Worm (Caenorhabditis elegans) whole organism, late embryonic: ENCODE measurements around the gene nhr-232.

Source experiments
- C08G9.2 ChIP-seq: sonication (generic microtip); optimal IDR thresholded peaks from 2 replicates; lab custom pipeline; 2016; ENCODE audit warnings: mild to moderate bottlenecking, missing genetic modification characterization, moderate library complexity, missing compliant biosample characterization
- C38D4.7 ChIP-seq: fragments of 200-800 bp; sonication (Bioruptor generic); optimal IDR thresholded peaks from 2 replicates; lab custom pipeline; 2018; ENCODE audit warnings: mild to moderate bottlenecking, missing genetic modification characterization, moderate library complexity, missing compliant biosample characterization
- F13H6.1 ChIP-seq: sonication (generic microtip); optimal IDR thresholded peaks from 2 replicates; lab custom pipeline; 2016; ENCODE audit warnings: missing genetic modification characterization, missing compliant biosample characterization
- K02D7.2 ChIP-seq: sonication (generic microtip); optimal IDR thresholded peaks from 2 replicates; lab custom pipeline; 2017; ENCODE audit warnings: mild to moderate bottlenecking, missing genetic modification characterization, missing compliant biosample characterization
- K09A11.1 ChIP-seq: sonication (generic microtip); optimal IDR thresholded peaks from 2 replicates; lab custom pipeline; 2017; ENCODE audit warnings: antibody characterized with exemption, mild to moderate bottlenecking, missing genetic modification characterization, missing compliant biosample characterization; ENCODE audit not compliant: insufficient read depth
- T23F11.4 ChIP-seq: fragments of 200-800 bp; sonication (Bioruptor generic); optimal IDR thresholded peaks from 2 replicates; lab custom pipeline; 2018; ENCODE audit warnings: mild to moderate bottlenecking, missing genetic modification characterization, missing compliant biosample characterization
- ama-1 ChIP-seq: fragments of 150-350 bp; optimal IDR thresholded peaks from 2 replicates; lab custom pipeline; 2014
- ceh-14 ChIP-seq: sonication (generic microtip); optimal IDR thresholded peaks from 2 replicates; lab custom pipeline; 2016; ENCODE audit warnings: missing genotype, missing genetic modification characterization, missing compliant biosample characterization
- ceh-22 ChIP-seq: sonication (generic microtip); optimal IDR thresholded peaks from 2 replicates; lab custom pipeline; 2017; ENCODE audit warnings: missing biosample characterization, missing genetic modification characterization
- ceh-45 ChIP-seq: fragments of 200-800 bp; sonication (Bioruptor generic); IDR thresholded peaks from 2 replicates; pipeline ENCODE4 v1.3.6; 2022; ENCODE audit warnings: missing genetic modification reagents, missing genetic modification characterization, missing compliant biosample characterization
- dmd-4 ChIP-seq: sonication (generic microtip); optimal IDR thresholded peaks from 2 replicates; lab custom pipeline; 2016; ENCODE audit warnings: borderline replicate concordance, missing genetic modification characterization, missing compliant biosample characterization
- dve-1 ChIP-seq: sonication (generic microtip); optimal IDR thresholded peaks from 2 replicates; lab custom pipeline; 2017; ENCODE audit warnings: antibody characterized with exemption, mild to moderate bottlenecking, missing genetic modification characterization, missing compliant biosample characterization
- elt-2 ChIP-seq: sonication (generic microtip); optimal IDR thresholded peaks from 2 replicates; lab custom pipeline; 2016; ENCODE audit warnings: missing genetic modification reagents, missing genetic modification characterization, missing compliant biosample characterization
- elt-4 ChIP-seq: sonication (generic microtip); optimal IDR thresholded peaks from 2 replicates; lab custom pipeline; 2016; ENCODE audit warnings: missing genetic modification characterization, missing compliant biosample characterization
- ets-4 ChIP-seq: sonication (generic microtip); optimal IDR thresholded peaks from 2 replicates; lab custom pipeline; 2016; ENCODE audit warnings: missing genetic modification characterization, missing compliant biosample characterization
- eyg-1 ChIP-seq: sonication (generic microtip); optimal IDR thresholded peaks from 2 replicates; lab custom pipeline; 2016; ENCODE audit warnings: missing genotype, missing genetic modification characterization, missing compliant biosample characterization
- fax-1 ChIP-seq: sonication (generic microtip); optimal IDR thresholded peaks from 2 replicates; lab custom pipeline; 2016; ENCODE audit warnings: missing genotype, missing genetic modification characterization, missing compliant biosample characterization
- hlh-15 ChIP-seq: sonication (generic microtip); optimal IDR thresholded peaks from 2 replicates; lab custom pipeline; 2016; ENCODE audit warnings: missing genetic modification characterization, missing compliant biosample characterization
- hlh-30 ChIP-seq: sonication (generic microtip); optimal IDR thresholded peaks from 2 replicates; lab custom pipeline; 2017; ENCODE audit warnings: antibody characterized with exemption, missing genetic modification characterization, missing compliant biosample characterization; ENCODE audit not compliant: insufficient read depth
- hlh-8 ChIP-seq: sonication (generic microtip); optimal IDR thresholded peaks from 2 replicates; lab custom pipeline; 2016; ENCODE audit warnings: missing genotype, missing genetic modification characterization, missing compliant biosample characterization
- lim-6 ChIP-seq: sonication (generic microtip); optimal IDR thresholded peaks from 2 replicates; lab custom pipeline; 2016; ENCODE audit warnings: missing genetic modification characterization, missing compliant biosample characterization
- nfya-1 ChIP-seq: sonication (generic microtip); optimal IDR thresholded peaks from 2 replicates; lab custom pipeline; 2017; ENCODE audit warnings: missing genetic modification characterization, mild to moderate bottlenecking, missing compliant biosample characterization, antibody characterized with exemption, moderate library complexity
- nhr-232 ChIP-seq: sonication (generic microtip); optimal IDR thresholded peaks from 2 replicates; lab custom pipeline; 2016; ENCODE audit warnings: missing genetic modification characterization, missing compliant biosample characterization
- pha-2 ChIP-seq: sonication (generic microtip); optimal IDR thresholded peaks from 2 replicates; lab custom pipeline; 2017; ENCODE audit warnings: mild to moderate bottlenecking, missing genetic modification characterization, missing compliant biosample characterization
- pha-4 ChIP-seq: fragments of 150-350 bp; optimal IDR thresholded peaks from 2 replicates; lab custom pipeline; 2018; ENCODE audit warnings: missing biosample characterization, missing genetic modification reagents, missing genetic modification characterization
- pqm-1 ChIP-seq: sonication (generic microtip); optimal IDR thresholded peaks from 2 replicates; lab custom pipeline; 2016; ENCODE audit warnings: missing genetic modification characterization, missing compliant biosample characterization
- ref-2 ChIP-seq: sonication (generic microtip); optimal IDR thresholded peaks from 2 replicates; lab custom pipeline; 2016; ENCODE audit warnings: missing genetic modification characterization, missing compliant biosample characterization
- syd-9 ChIP-seq: sonication (generic microtip); optimal IDR thresholded peaks from 2 replicates; lab custom pipeline; 2016; ENCODE audit warnings: mild to moderate bottlenecking, missing genetic modification characterization, moderate library complexity, missing compliant biosample characterization
- tbx-7 ChIP-seq: sonication (generic microtip); optimal IDR thresholded peaks from 2 replicates; lab custom pipeline; 2016; ENCODE audit warnings: missing genotype, missing genetic modification characterization, missing compliant biosample characterization
- ttx-3 ChIP-seq: sonication (generic microtip); optimal IDR thresholded peaks from 2 replicates; lab custom pipeline; 2016; ENCODE audit warnings: missing genetic modification reagents, missing genetic modification characterization, missing compliant biosample characterization
- unc-3 ChIP-seq, 2 experiments: fragments of 200-800 bp in 1 of 2; sonication (Bioruptor generic) in 1 of 2; sonication (generic microtip) in 1 of 2; conservative IDR thresholded peaks in 1 of 2; optimal IDR thresholded peaks in 1 of 2; 2 replicates each; pipeline versions ENCODE4 v1.3.6 to Lab custom; 2016 to 2022; ENCODE audit warnings: missing compliant biosample characterization in 2 of 2, missing genetic modification characterization in 2 of 2, missing genetic modification reagents in 1 of 2
- unc-42 ChIP-seq: sonication (generic microtip); optimal IDR thresholded peaks from 2 replicates; lab custom pipeline; 2016; ENCODE audit warnings: missing genotype, missing genetic modification characterization, missing compliant biosample characterization
- unc-86 ChIP-seq: sonication (generic microtip); optimal IDR thresholded peaks from 2 replicates; lab custom pipeline; 2016; ENCODE audit warnings: missing genetic modification characterization, missing compliant biosample characterization
- zip-5 ChIP-seq: sonication (generic microtip); optimal IDR thresholded peaks from 2 replicates; lab custom pipeline; 2016; ENCODE audit warnings: missing genetic modification characterization, missing compliant biosample characterization
- ztf-16 ChIP-seq: sonication (generic microtip); optimal IDR thresholded peaks from 2 replicates; lab custom pipeline; 2017; ENCODE audit warnings: missing genetic modification characterization, missing compliant biosample characterization

The nhr-232 gene

DNA sequence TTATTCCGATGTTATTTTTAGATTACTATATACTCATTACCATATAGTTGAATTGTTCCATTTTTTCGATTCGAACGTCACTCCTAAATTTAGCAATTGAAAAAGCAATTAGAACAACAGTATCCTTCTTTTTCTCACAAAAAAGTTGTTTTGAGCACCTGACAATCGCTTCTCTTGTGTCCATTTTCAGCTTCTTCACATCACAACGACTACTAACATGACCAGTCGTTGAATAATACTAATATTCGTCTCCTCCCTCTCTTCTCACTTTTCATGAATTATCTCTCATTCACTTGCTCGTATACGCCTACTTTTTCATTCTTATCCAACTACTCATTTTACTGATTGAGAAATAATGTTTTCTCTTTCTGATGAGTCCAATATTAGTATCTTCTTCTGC lies 39.2 kb upstream of the nhr-232 start, which contains the start of gene ZK856.14:
Gene ZK856.14, plus strand, starts transcription at position 301 of the 400 bp plus-strand sequence.
- TF ChIP-seq dve-1 (tag; lab: Kevin White, UChicago), result no peak
- TF ChIP-seq, all 69 proteins: peak for 0

DNA sequence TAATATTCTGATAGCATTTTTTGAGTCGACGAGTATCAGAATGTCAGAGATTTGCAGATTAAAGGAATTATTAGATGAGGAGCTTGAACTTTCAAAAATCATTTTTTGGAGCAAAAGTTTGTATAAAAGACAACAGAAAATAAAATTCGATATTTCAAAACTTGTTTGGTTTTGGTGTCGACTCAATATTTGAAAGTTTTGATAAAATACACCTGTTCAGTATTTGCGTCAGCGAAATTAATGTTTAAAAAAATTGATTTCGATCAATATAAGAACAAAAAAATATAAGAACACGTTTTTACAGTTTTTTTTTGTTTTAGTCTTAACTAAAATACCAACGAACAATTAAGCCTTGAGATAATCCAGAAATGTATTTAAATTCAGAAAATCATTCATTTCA lies 35.4 kb upstream of the nhr-232 start, which contains the start of gene C12D8.13:
Gene C12D8.13, minus strand, starts transcription at position 101 of the 400 bp plus-strand sequence.
- TF ChIP-seq hlh-30 (tag; lab: Kevin White, UChicago) (no peak), ceh-45 (GFP tag; lab: Robert Waterston, UW) (no peak)

DNA sequence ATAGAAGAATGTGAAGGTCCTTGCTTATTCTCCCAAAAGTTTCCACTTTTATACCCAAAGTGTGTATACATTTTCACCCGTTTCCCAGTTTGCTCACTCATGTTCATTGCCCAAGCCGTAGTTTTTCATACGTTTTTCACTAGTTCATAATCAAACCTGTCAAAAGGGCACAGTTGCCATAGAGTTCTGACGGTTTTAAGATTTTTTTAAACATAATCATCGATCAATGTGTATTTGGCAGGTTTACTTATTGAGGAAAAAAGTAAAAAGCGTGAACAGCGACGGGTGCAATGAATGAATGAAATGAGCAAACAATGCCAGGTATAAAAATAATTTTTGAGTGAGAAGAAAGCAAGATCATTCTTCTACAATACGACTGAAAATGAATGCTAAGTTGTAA lies 34.7 kb upstream of the nhr-232 start, which contains the start of the genes fipr-5 and fipr-9:
Gene fipr-5, minus strand, starts transcription at position 101 of the 400 bp plus-strand sequence.
Gene fipr-9, plus strand, starts transcription at position 346 of the 400 bp plus-strand sequence.
- TF ChIP-seq unc-42 (tag; lab: Kevin White, UChicago) (no peak), lim-6 (tag; lab: Kevin White, UChicago) (no peak), ets-4 (no peak), ztf-16 (tag; lab: Kevin White, UChicago) (no peak)

DNA sequence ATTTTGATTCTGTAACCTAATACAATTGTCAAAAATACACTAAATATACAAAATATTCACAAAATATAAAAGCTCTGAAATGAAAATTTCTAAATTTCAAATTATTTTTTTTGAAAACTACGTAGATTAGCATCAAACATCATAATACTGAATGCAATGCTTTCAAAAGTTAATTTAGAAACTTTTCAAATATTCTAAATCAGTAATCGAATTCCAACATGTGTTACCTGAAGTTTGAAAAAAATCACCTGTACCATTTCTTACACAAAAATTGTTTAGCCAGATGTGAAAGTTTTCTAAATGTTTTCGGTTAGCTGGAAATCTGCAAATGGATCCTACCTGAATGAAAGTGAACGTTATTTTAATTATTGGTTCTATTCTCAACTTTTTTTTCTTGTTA lies 34.0 kb upstream of the nhr-232 start, which contains the start of gene C12D8.20:
Gene C12D8.20, plus strand, starts transcription at position 301 of the 400 bp plus-strand sequence.
- no peak for TF ChIP-seq tbx-7 (tag; lab: Kevin White, UChicago)
- TF ChIP-seq elt-4, result no peak
- no peak for TF ChIP-seq zip-5 (tag; lab: Kevin White, UChicago)
- no peak for TF ChIP-seq unc-3 (GFP tag; conservative IDR thresholded peaks at IDR 0.05; lab: Robert Waterston, UW)
- no peak for TF ChIP-seq unc-3 (tag; optimal IDR thresholded peaks at IDR 0.05; lab: Kevin White, UChicago)
- no peak for TF ChIP-seq elt-2 (tag; lab: Kevin White, UChicago)
- TF ChIP-seq T23F11.4, result no peak
- TF ChIP-seq ceh-22 (tag; lab: Kevin White, UChicago), result no peak
- TF ChIP-seq hlh-15 (tag; lab: Kevin White, UChicago), result no peak
- TF ChIP-seq ets-4, result no peak
- TF ChIP-seq dmd-4 (tag; lab: Kevin White, UChicago), result no peak
- TF ChIP-seq ref-2, result no peak
- no peak for TF ChIP-seq eyg-1 (tag; lab: Kevin White, UChicago)
- TF ChIP-seq unc-42 (tag; lab: Kevin White, UChicago), result no peak
- no peak for TF ChIP-seq hlh-8 (tag; lab: Kevin White, UChicago)
- TF ChIP-seq nfya-1 (tag; lab: Kevin White, UChicago), result no peak
- no peak for TF ChIP-seq ama-1 (lab: Kevin White, UChicago)
- TF ChIP-seq F13H6.1 (tag; lab: Kevin White, UChicago), result no peak
- TF ChIP-seq pha-4 (tag; lab: Kevin White, UChicago), result no peak

DNA sequence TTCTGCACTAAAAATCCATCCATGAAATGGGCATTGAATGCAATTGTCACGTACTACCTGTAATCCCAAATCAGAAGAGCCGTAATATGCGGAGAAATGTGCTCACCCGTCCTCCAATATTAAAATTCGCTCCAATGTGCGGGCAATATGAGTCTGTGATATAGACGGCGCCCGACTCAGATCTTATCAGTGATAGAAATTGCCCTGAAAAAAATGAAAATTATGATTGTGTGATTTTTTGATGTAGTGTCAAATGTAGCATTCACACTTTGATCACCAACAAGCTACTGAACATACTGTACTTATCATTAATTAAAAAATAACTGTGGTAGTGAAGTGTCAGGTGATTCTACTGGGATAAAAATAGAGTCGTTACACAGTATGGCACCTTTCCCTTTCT lies 31.4 kb upstream of the nhr-232 start:
- TF ChIP-seq fax-1 (tag; lab: Kevin White, UChicago) (no peak), syd-9 (no peak), ttx-3 (tag; lab: Kevin White, UChicago) (no peak), unc-86 (no peak), nhr-232 (no peak), ref-2 (no peak), ets-4 (no peak), pha-2 (tag; lab: Kevin White, UChicago) (no peak), ama-1 (lab: Kevin White, UChicago) (no peak), C38D4.7 (GFP tag; lab: Kevin White, UChicago) (no peak), unc-3 (GFP tag; conservative IDR thresholded peaks at IDR 0.05; lab: Robert Waterston, UW) (no peak), unc-3 (tag; optimal IDR thresholded peaks at IDR 0.05; lab: Kevin White, UChicago) (no peak), ceh-14 (tag; lab: Kevin White, UChicago) (no peak), K02D7.2 (no peak), K09A11.1 (tag; lab: Kevin White, UChicago) (no peak), pqm-1 (no peak), C08G9.2 (tag; lab: Kevin White, UChicago) (no peak), T23F11.4 (no peak)
